Fruit fly (Drosophila melanogaster) whole organism, pupa: Measurements from ENCODE around the gene CG14086.
A peak's percentile ranks its signal among the peaks of the same experiment; 100 is the strongest.

Source experiments
- CG10348 ChIP-seq: fragments of 200-800 bp; sonication (Bioruptor generic); IDR thresholded peaks from 2 replicates; pipeline ENCODE4 v1.3.6; 2022; ENCODE audit warnings: missing biosample characterization, missing genetic modification characterization
- CG12605 ChIP-seq: fragments of 200-800 bp; sonication (Bioruptor generic); IDR thresholded peaks from 2 replicates; pipeline ENCODE4 v1.3.6; 2022; ENCODE audit warnings: missing biosample characterization, missing genetic modification characterization
- CG13204 ChIP-seq: fragments of 200-800 bp; sonication (Bioruptor generic); optimal IDR thresholded peaks from 2 replicates; lab custom pipeline; 2018; ENCODE audit warnings: missing biosample characterization, mild to moderate bottlenecking, missing genetic modification characterization, moderate library complexity
- CG14655 ChIP-seq: fragments of 200-800 bp; sonication (Bioruptor generic); optimal IDR thresholded peaks from 3 replicates; lab custom pipeline; 2017; ENCODE audit warnings: mild to moderate bottlenecking, missing biosample characterization, missing genetic modification reagents, missing genetic modification characterization
- CG15710 ChIP-seq: fragments of 200-800 bp; sonication (Bioruptor generic); optimal IDR thresholded peaks from 2 replicates; lab custom pipeline; 2018; ENCODE audit warnings: missing biosample characterization, mild to moderate bottlenecking, missing genetic modification characterization, moderate library complexity
- CG17806 ChIP-seq: fragments of 200-800 bp; sonication (Bioruptor generic); optimal IDR thresholded peaks from 2 replicates; lab custom pipeline; 2018; ENCODE audit warnings: missing biosample characterization, mild to moderate bottlenecking, missing genetic modification characterization, moderate library complexity
- CG32121 ChIP-seq: fragments of 200-800 bp; sonication (Bioruptor generic); IDR thresholded peaks from 2 replicates; pipeline ENCODE4 v1.3.6; 2022; ENCODE audit warnings: missing biosample characterization, missing genetic modification characterization
- CG34367 ChIP-seq: fragments of 200-800 bp; sonication (Bioruptor generic); optimal IDR thresholded peaks from 2 replicates; lab custom pipeline; 2018; ENCODE audit warnings: missing biosample characterization, mild to moderate bottlenecking, missing genetic modification characterization
- CG4496 ChIP-seq: fragments of 200-800 bp; sonication (Bioruptor generic); IDR thresholded peaks from 3 replicates; pipeline ENCODE4 v1.3.6; 2022; ENCODE audit warnings: missing biosample characterization, missing genetic modification characterization
- CG8159 ChIP-seq: fragments of 200-800 bp; sonication (Bioruptor generic); optimal IDR thresholded peaks from 3 replicates; lab custom pipeline; 2018; ENCODE audit warnings: missing biosample characterization, mild to moderate bottlenecking, missing genetic modification characterization, moderate library complexity
- CG8301 ChIP-seq: fragments of 200-800 bp; sonication (Bioruptor generic); optimal IDR thresholded peaks from 2 replicates; lab custom pipeline; 2018; ENCODE audit warnings: missing biosample characterization, mild to moderate bottlenecking, missing genetic modification characterization
- CG9948 ChIP-seq: fragments of 200-800 bp; sonication (Bioruptor generic); optimal IDR thresholded peaks from 2 replicates; lab custom pipeline; 2018; ENCODE audit warnings: missing biosample characterization, mild to moderate bottlenecking, missing genetic modification characterization, moderate library complexity
- D1 ChIP-seq: fragments of 200-800 bp; sonication (Bioruptor generic); optimal IDR thresholded peaks from 2 replicates; lab custom pipeline; 2018; ENCODE audit warnings: missing biosample characterization, mild to moderate bottlenecking, missing genetic modification characterization, moderate library complexity
- EcR ChIP-seq: fragments of 200-800 bp; sonication (Bioruptor generic); optimal IDR thresholded peaks from 3 replicates; lab custom pipeline; 2019; ENCODE audit warnings: missing biosample characterization, missing genetic modification characterization, mild to moderate bottlenecking, moderate library complexity, missing genetic modification reagents
- Ets98B ChIP-seq: fragments of 200-800 bp; sonication (Bioruptor generic); IDR thresholded peaks from 2 replicates; pipeline ENCODE4 v1.3.6; 2022; ENCODE audit warnings: missing biosample characterization, missing genetic modification characterization
- Pif1A ChIP-seq: fragments of 200-800 bp; sonication (Bioruptor generic); optimal IDR thresholded peaks from 3 replicates; lab custom pipeline; 2016; ENCODE audit warnings: missing biosample characterization, missing genetic modification characterization
- Pif1B ChIP-seq: fragments of 200-800 bp; sonication (Bioruptor generic); optimal IDR thresholded peaks from 3 replicates; lab custom pipeline; 2016; ENCODE audit warnings: missing biosample characterization, missing genetic modification characterization
- Snoo ChIP-seq: fragments of 200-800 bp; sonication (Bioruptor generic); optimal IDR thresholded peaks from 3 replicates; lab custom pipeline; 2017; ENCODE audit warnings: missing biosample characterization, mild to moderate bottlenecking, missing genetic modification characterization, inconsistent platforms
- fd96Ca ChIP-seq: fragments of 200-800 bp; sonication (Bioruptor generic); IDR thresholded peaks from 3 replicates; pipeline ENCODE4 v1.3.6; 2022; ENCODE audit warnings: missing biosample characterization, missing genetic modification characterization
- gl ChIP-seq: fragments of 200-800 bp; sonication (Bioruptor generic); optimal IDR thresholded peaks from 2 replicates; lab custom pipeline; 2018; ENCODE audit warnings: missing biosample characterization, mild to moderate bottlenecking, missing genetic modification characterization
- rn ChIP-seq: fragments of 200-800 bp; sonication (Bioruptor generic); IDR thresholded peaks from 2 replicates; pipeline ENCODE4 v1.3.6; 2022; ENCODE audit warnings: missing biosample characterization, missing genetic modification characterization

Gene CG14086

dm6 chr3L:19233798-19234781 lies 41.5 kb upstream of the CG14086 start:
- TF ChIP-seq CG13204: peak; percentile 35
- peak; percentile 90 for TF ChIP-seq CG4496 (GFP tag; lab: Robert Waterston, UW)
- TF ChIP-seq CG34367 (tag; lab: Kevin White, UChicago): peak; percentile 46
- 0 out of 2 replicates have a peak, but pooled peaks have one; percentile 42 for TF ChIP-seq rn
- no peak for TF ChIP-seq CG10348 (GFP tag; lab: Robert Waterston, UW)
- TF ChIP-seq CG8301 (tag; lab: Kevin White, UChicago): peak; percentile 45
- no peak for TF ChIP-seq EcR
- no peak for TF ChIP-seq CG17806 (tag; lab: Kevin White, UChicago)
- peak; percentile 36 for TF ChIP-seq CG15710 (tag; lab: Kevin White, UChicago)
- TF ChIP-seq Ets98B: peak; percentile 87
- no peak for TF ChIP-seq D1
- TF ChIP-seq CG12605 (GFP tag; lab: Robert Waterston, UW): peak; percentile 89
- peak; percentile 65 for TF ChIP-seq gl (tag; lab: Kevin White, UChicago)
- TF ChIP-seq CG14655 (GFP tag; lab: Kevin White, UChicago): peak; percentile 79
- peak; percentile 21; the same call in 1 of the 2 replicates for TF ChIP-seq CG32121 (GFP tag; lab: Robert Waterston, UW)
- no peak for TF ChIP-seq Pif1B
- TF ChIP-seq CG9948: peak; percentile 26
- TF ChIP-seq CG8159 (tag; lab: Kevin White, UChicago): peak; percentile 11
- no peak for TF ChIP-seq Snoo (tag; lab: Kevin White, UChicago)
- no peak for TF ChIP-seq Pif1A
- TF ChIP-seq fd96Ca (GFP tag; lab: Robert Waterston, UW): peak; percentile 80
- TF ChIP-seq, all 21 proteins: peak for 14

dm6 chr3L:19234922-19235702 lies 40.5 kb upstream of the CG14086 start, which contains the start of gene fz2:
Gene fz2, minus strand, starts transcription at chr3L:19235373.
- no peak for TF ChIP-seq CG10348 (GFP tag; lab: Robert Waterston, UW)
- TF ChIP-seq CG4496 (GFP tag; lab: Robert Waterston, UW): peak; percentile 47; the same call in 1 of the 3 replicates
- 0 out of 2 replicates have a peak, but pooled peaks have one; percentile 32 for TF ChIP-seq CG32121 (GFP tag; lab: Robert Waterston, UW)
- no peak for TF ChIP-seq D1

- TF ChIP-seq CG15710 (tag; lab: Kevin White, UChicago): no peak
- TF ChIP-seq CG32121 (GFP tag; lab: Robert Waterston, UW): no peak
- TF ChIP-seq CG12605 (GFP tag; lab: Robert Waterston, UW): no peak
- TF ChIP-seq CG8301 (tag; lab: Kevin White, UChicago): no peak
- TF ChIP-seq Snoo (tag; lab: Kevin White, UChicago): no peak
- no peak for TF ChIP-seq CG8159 (tag; lab: Kevin White, UChicago)
- TF ChIP-seq rn: no peak
- no peak for TF ChIP-seq gl (tag; lab: Kevin White, UChicago)
- TF ChIP-seq Pif1B: no peak
- TF ChIP-seq D1: no peak
- no peak for TF ChIP-seq CG34367 (tag; lab: Kevin White, UChicago)
Measured at dm6 chr3L:19236060-19236459, 39.5 kb upstream of the CG14086 start, which contains the start of gene CG33647. Gene CG33647, plus strand, starts transcription at chr3L:19236360.

- no peak for TF ChIP-seq CG14655 (GFP tag; lab: Kevin White, UChicago)
- no peak for TF ChIP-seq fd96Ca (GFP tag; lab: Robert Waterston, UW)
- no peak for TF ChIP-seq CG12605 (GFP tag; lab: Robert Waterston, UW)
- TF ChIP-seq EcR: no peak
- no peak for TF ChIP-seq Pif1B
- no peak for TF ChIP-seq Snoo (tag; lab: Kevin White, UChicago)
- TF ChIP-seq Ets98B: no peak
- TF ChIP-seq CG8159 (tag; lab: Kevin White, UChicago): no peak
- no peak for TF ChIP-seq D1
- TF ChIP-seq CG8301 (tag; lab: Kevin White, UChicago): no peak
- no peak for TF ChIP-seq CG34367 (tag; lab: Kevin White, UChicago)
- no peak for TF ChIP-seq CG10348 (GFP tag; lab: Robert Waterston, UW)
- no peak for TF ChIP-seq rn
- TF ChIP-seq CG4496 (GFP tag; lab: Robert Waterston, UW): no peak
- no peak for TF ChIP-seq CG32121 (GFP tag; lab: Robert Waterston, UW)
- no peak for TF ChIP-seq CG17806 (tag; lab: Kevin White, UChicago)
- TF ChIP-seq, all 21 proteins: peak for 0
Measured at dm6 chr3L:19236554-19236953, 39.0 kb upstream of the CG14086 start.

dm6 chr3L:19237780-19238179 lies 37.8 kb upstream of the CG14086 start:
- TF ChIP-seq CG12605 (GFP tag; lab: Robert Waterston, UW): no peak
- TF ChIP-seq CG34367 (tag; lab: Kevin White, UChicago): no peak
- TF ChIP-seq CG13204: no peak
- TF ChIP-seq CG17806 (tag; lab: Kevin White, UChicago): no peak
- no peak for TF ChIP-seq CG15710 (tag; lab: Kevin White, UChicago)
- no peak for TF ChIP-seq CG10348 (GFP tag; lab: Robert Waterston, UW)
- no peak for TF ChIP-seq gl (tag; lab: Kevin White, UChicago)
- TF ChIP-seq Snoo (tag; lab: Kevin White, UChicago): no peak
- TF ChIP-seq rn: no peak
- no peak for TF ChIP-seq fd96Ca (GFP tag; lab: Robert Waterston, UW)
- TF ChIP-seq Pif1A: no peak
- TF ChIP-seq EcR: no peak
- no peak for TF ChIP-seq D1
- no peak for TF ChIP-seq CG14655 (GFP tag; lab: Kevin White, UChicago)
